Fruit fly (Drosophila melanogaster): ENCODE results near the gene CG43072.

DNA sequence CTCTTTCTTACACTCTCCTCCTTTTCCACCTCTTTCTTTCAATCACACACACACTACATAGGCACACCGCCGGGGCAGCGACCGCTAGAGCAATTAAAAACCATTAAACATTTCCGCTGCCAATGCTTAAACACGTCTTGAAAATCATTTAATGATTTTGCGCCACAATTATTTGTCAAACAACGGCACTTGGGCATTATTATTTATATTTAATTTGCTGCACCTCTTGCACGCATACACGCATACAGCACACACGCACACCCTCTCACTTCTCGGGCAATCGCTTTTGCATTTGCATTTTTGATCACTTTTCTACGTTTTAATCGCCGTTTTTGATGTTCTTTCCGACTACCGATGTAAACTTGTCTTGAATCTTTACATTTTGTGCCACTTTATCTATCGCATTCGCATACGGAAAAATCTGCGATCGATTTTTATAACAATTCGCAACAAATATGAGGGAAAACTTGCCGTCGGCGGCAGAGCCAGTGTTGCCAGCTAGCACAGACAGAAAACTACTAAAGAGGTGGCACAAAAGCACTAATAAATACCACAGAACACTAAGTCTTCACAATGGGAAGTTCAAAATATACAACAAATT is 38.6 kb upstream of the CG43072 start, which contains the start of gene skd:
- TF ChIP-seq CTCF (optimal IDR thresholded peaks at IDR 0.05) (no peak), CG8478 (optimal IDR thresholded peaks at IDR 0.05) (no peak)

Data from S2 (cell line).